Fruit fly (Drosophila melanogaster) whole organism, adult: Measurements from ENCODE around the gene mthl2.
A peak's percentile ranks its signal among the peaks of the same experiment; 100 is the strongest.

Experiments used
- CG11617 ChIP-seq: fragments of 200-800 bp; sonication (Bioruptor generic); optimal IDR thresholded peaks from 2 replicates; lab custom pipeline; 2017; ENCODE audit warnings: mild to moderate bottlenecking, missing biosample characterization, missing genetic modification reagents, missing genetic modification characterization
- CG12768 ChIP-seq: fragments of 200-800 bp; sonication (Bioruptor generic); optimal IDR thresholded peaks from 2 replicates; lab custom pipeline; 2017; ENCODE audit warnings: missing biosample characterization, missing genetic modification characterization, mild to moderate bottlenecking, moderate library complexity, missing genetic modification reagents
- CG14711 ChIP-seq: fragments of 200-800 bp; sonication (Bioruptor generic); optimal IDR thresholded peaks from 2 replicates; lab custom pipeline; 2018; ENCODE audit warnings: missing biosample characterization, mild to moderate bottlenecking, missing genetic modification characterization, moderate library complexity
- CG1620 ChIP-seq: fragments of 200-800 bp; sonication (Bioruptor generic); optimal IDR thresholded peaks from 2 replicates; lab custom pipeline; 2016; ENCODE audit warnings: missing biosample characterization, missing genetic modification characterization
- CG33017 ChIP-seq: fragments of 200-800 bp; sonication (Bioruptor generic); optimal IDR thresholded peaks from 2 replicates; lab custom pipeline; 2018; ENCODE audit warnings: missing biosample characterization, mild to moderate bottlenecking, missing genetic modification characterization, moderate library complexity
- CG5204 ChIP-seq: fragments of 200-800 bp; sonication (Bioruptor generic); optimal IDR thresholded peaks from 2 replicates; lab custom pipeline; 2016; ENCODE audit warnings: missing biosample characterization, missing genetic modification characterization
- CG7045 ChIP-seq: fragments of 200-800 bp; sonication (Bioruptor generic); optimal IDR thresholded peaks from 2 replicates; lab custom pipeline; 2017; ENCODE audit warnings: missing biosample characterization, mild to moderate bottlenecking, missing genetic modification characterization
- CG7101 ChIP-seq: fragments of 200-800 bp; sonication (Bioruptor generic); optimal IDR thresholded peaks from 2 replicates; lab custom pipeline; 2018; ENCODE audit warnings: missing biosample characterization, mild to moderate bottlenecking, missing genetic modification characterization, moderate library complexity
- Clk ChIP-seq: fragments of 200-800 bp; sonication (Bioruptor generic); optimal IDR thresholded peaks from 2 replicates; lab custom pipeline; 2017; ENCODE audit warnings: missing biosample characterization, missing genetic modification characterization
- Crg-1 ChIP-seq: fragments of 200-800 bp; sonication (Bioruptor generic); optimal IDR thresholded peaks from 2 replicates; lab custom pipeline; 2016; ENCODE audit warnings: missing biosample characterization, missing genetic modification characterization
- Hr96 ChIP-seq: fragments of 200-800 bp; sonication (Bioruptor generic); optimal IDR thresholded peaks from 2 replicates; lab custom pipeline; 2016; ENCODE audit warnings: missing biosample characterization, missing genetic modification characterization
- Mnt ChIP-seq: fragments of 200-800 bp; sonication (Bioruptor generic); optimal IDR thresholded peaks from 2 replicates; lab custom pipeline; 2016; ENCODE audit warnings: missing biosample characterization, mild to moderate bottlenecking, missing genetic modification characterization
- bab1 ChIP-seq: fragments of 200-800 bp; sonication (Bioruptor generic); optimal IDR thresholded peaks from 3 replicates; lab custom pipeline; 2019; ENCODE audit warnings: missing biosample characterization, mild to moderate bottlenecking, missing genetic modification characterization, moderate library complexity
- cic ChIP-seq: fragments of 200-800 bp; sonication (Bioruptor generic); optimal IDR thresholded peaks from 2 replicates; lab custom pipeline; 2017; ENCODE audit warnings: missing biosample characterization, mild to moderate bottlenecking, missing genetic modification characterization, moderate library complexity
- cnc ChIP-seq, 2 experiments: fragments of >200 bp; optimal IDR thresholded peaks; 2 replicates each; lab custom pipeline; 2017
- kay ChIP-seq: fragments of 200-800 bp; sonication (Bioruptor generic); peaks from one replicate; lab custom pipeline; 2016; ENCODE audit warnings: missing biosample characterization, missing genetic modification characterization, borderline replicate concordance
- ovo ChIP-seq: fragments of 200-800 bp; sonication (Bioruptor generic); optimal IDR thresholded peaks from 2 replicates; lab custom pipeline; 2016; ENCODE audit warnings: missing biosample characterization, missing genetic modification characterization
- pad ChIP-seq: fragments of 200-800 bp; sonication (Bioruptor generic); optimal IDR thresholded peaks from 3 replicates; lab custom pipeline; 2017; ENCODE audit warnings: missing biosample characterization, missing genetic modification characterization, mild to moderate bottlenecking, moderate library complexity, missing genetic modification reagents
- tj ChIP-seq: fragments of 200-800 bp; sonication (Bioruptor generic); optimal IDR thresholded peaks from 3 replicates; lab custom pipeline; 2017; ENCODE audit warnings: missing biosample characterization, mild to moderate bottlenecking, missing genetic modification characterization, moderate library complexity
- toe ChIP-seq: fragments of 200-800 bp; sonication (Bioruptor generic); optimal IDR thresholded peaks from 2 replicates; lab custom pipeline; 2016; ENCODE audit warnings: missing biosample characterization, missing genetic modification characterization

Gene mthl2

DNA sequence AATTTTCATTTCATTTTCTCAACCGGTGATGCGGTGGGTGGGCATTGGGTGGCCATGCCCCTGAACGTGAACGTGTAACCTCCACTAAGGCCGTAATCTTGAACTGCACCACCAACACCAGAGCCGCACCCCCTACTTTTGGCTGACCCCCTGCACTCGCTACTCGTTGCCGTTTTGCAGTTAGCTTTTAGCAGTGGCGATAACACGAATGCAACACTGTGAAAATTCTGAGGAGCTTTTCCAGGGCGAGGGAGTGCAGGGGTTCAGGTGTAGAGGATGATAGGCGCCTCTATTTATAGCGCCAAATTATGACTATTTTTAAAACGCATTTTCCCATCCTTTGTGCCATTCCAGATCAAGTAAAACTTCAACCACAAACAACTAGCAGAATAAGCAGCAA, 39.1 kb downstream of the mthl2 start:
- TF ChIP-seq CG1620 (GFP tag; lab: Kevin White, UChicago) (no peak), CG12768 (peak; percentile 14), CG14711 (tag; lab: Kevin White, UChicago) (peak; percentile 54), cnc (optimal IDR thresholded peaks at IDR 0.05; lab: Kevin White, UChicago) (no peak), cic (GFP tag; lab: Kevin White, UChicago) (peak; percentile 73), pad (GFP tag; lab: Kevin White, UChicago) (peak; percentile 36), Hr96 (GFP tag; lab: Kevin White, UChicago) (no peak), CG7045 (no peak), Clk (GFP tag; lab: Kevin White, UChicago) (no peak), CG11617 (GFP tag; lab: Kevin White, UChicago) (no peak), CG7101 (tag; lab: Kevin White, UChicago) (peak; percentile 29), ovo (GFP tag; lab: Kevin White, UChicago) (no peak), bab1 (GFP tag; lab: Kevin White, UChicago) (no peak), Mnt (GFP tag; lab: Kevin White, UChicago) (peak; percentile 66), CG5204 (GFP tag; lab: Kevin White, UChicago) (no peak), CG33017 (peak; percentile 5)

DNA sequence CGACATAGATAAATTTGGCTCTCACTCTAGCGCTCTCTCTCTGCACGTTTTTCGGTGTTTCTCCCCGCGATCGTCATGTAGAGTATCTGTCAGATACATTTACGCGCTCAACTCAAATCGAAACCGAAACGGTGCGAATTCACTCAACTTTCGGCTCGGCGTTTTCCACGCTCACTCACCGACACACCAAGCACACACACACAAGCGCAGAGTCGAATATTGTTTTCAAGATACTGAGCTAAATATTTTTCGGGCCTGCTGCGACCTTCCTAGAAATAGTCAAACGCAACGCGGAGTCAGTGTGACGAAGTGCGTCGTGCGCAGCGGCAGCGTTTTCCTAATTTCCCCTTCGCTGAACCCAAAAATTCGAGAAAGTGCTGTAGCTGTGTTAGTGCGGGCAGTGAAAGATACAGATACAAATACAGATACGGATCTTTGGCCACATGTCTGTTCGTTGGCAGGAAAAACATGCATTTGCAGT, 49.9 kb downstream of the mthl2 start, which contains the start of gene lin-28:
lin-28 (plus strand) TSS at position 279 of the 481 bp plus-strand sequence.
- no peak for TF ChIP-seq bab1 (GFP tag; lab: Kevin White, UChicago)
- no peak for TF ChIP-seq CG7101 (tag; lab: Kevin White, UChicago)
- no peak for TF ChIP-seq CG12768
- no peak for TF ChIP-seq Crg-1 (GFP tag; lab: Kevin White, UChicago)

DNA sequence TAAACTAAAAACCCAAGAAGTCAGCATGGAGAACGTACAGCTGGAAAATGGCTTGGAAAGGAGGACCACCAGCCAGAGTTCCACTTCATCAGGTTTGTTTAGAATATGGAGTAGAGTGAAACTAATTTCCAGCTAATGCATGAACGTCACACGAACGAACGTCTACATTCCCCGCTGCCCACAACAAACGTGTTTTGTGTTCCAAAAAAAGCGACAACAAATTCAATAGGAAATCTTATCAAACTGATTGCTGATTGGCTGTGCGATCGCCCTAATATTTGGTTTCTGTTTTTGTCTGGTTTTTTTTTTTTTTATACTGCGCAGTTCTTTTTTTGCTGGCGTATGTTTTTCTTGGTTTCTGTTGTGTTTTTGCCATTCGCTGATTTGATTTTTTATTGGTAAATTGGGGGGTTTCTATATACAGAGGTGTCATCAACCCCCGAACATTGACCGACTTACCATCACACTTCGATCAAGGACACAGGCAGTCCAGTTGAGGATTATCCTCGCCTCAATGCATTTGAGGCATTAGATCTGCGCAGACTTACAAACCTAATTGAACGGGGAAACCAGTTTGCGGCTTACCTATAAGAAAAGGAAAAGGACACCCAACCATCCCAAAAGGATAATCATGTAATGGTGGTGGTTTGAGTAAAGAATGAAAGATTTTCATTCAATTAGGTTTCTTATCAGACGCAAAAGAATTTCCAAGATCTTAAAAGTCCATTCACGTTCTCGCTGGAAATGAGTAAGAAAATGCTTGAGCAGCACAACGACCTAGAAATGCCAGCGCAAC, 50.6 kb downstream of the mthl2 start:
- TF ChIP-seq tj, result no peak
- no peak for TF ChIP-seq Clk (GFP tag; lab: Kevin White, UChicago)
- no peak for TF ChIP-seq toe
- TF ChIP-seq ovo (GFP tag; lab: Kevin White, UChicago), result no peak
- no peak for TF ChIP-seq Crg-1 (GFP tag; lab: Kevin White, UChicago)
- TF ChIP-seq CG7101 (tag; lab: Kevin White, UChicago), result no peak
- no peak for TF ChIP-seq Mnt (GFP tag; lab: Kevin White, UChicago)
- TF ChIP-seq CG14711 (tag; lab: Kevin White, UChicago), result no peak
- no peak for TF ChIP-seq Hr96 (GFP tag; lab: Kevin White, UChicago)
- no peak for TF ChIP-seq cic (GFP tag; lab: Kevin White, UChicago)
- no peak for TF ChIP-seq kay
- no peak for TF ChIP-seq CG7045
- TF ChIP-seq cnc (optimal IDR thresholded peaks at IDR 0.05; lab: Kevin White, UChicago), result no peak
- no peak for TF ChIP-seq bab1 (GFP tag; lab: Kevin White, UChicago)

DNA sequence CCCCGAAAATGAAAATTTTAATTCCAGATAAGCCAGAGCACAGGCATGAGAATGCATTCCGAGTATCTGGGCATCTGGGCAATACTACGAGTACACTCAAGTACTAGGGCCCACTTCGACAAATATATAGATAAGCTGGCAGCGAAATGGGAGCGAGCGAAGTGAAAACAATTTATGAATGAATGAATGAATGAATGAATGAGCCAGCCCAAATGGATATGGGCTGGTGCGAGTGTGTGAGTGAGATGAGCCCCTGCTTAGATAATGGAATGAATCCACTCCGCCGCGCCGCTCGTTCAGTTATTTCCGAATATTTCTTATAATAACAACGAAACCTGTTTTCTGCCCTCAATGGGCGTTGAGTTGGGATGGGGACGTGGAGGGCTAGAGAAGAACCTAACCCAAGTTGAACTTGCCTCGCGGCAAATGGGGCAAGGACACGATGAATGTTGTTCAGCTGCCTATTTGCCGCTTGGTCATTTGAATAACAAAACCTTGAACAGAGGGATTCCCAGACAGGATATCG, 51.2 kb downstream of the mthl2 start:
- TF ChIP-seq CG7045 (no peak), Hr96 (GFP tag; lab: Kevin White, UChicago) (no peak), CG11617 (GFP tag; lab: Kevin White, UChicago) (no peak), CG12768 (no peak), cic (GFP tag; lab: Kevin White, UChicago) (peak; percentile 6), tj (no peak), ovo (GFP tag; lab: Kevin White, UChicago) (no peak)
